Worm (Caenorhabditis elegans) whole organism, midembryonic: ENCODE data around the gene B0496.11.

Source experiments
- T22C8.4 ChIP-seq: fragments of 200-800 bp; sonication (Bioruptor generic); IDR thresholded peaks from 2 replicates; pipeline ENCODE4 v1.3.6; 2022; ENCODE audit warnings: missing genetic modification characterization, missing compliant biosample characterization
- flt-1 ChIP-seq: fragments of 200-800 bp; sonication (Bioruptor generic); IDR thresholded peaks from 2 replicates; pipeline ENCODE4 v1.3.6; 2022; ENCODE audit warnings: missing genetic modification characterization, missing compliant biosample characterization
- med-1 ChIP-seq: sonication (generic microtip); optimal IDR thresholded peaks from 2 replicates; lab custom pipeline; 2017; ENCODE audit warnings: missing genetic modification characterization, mild to moderate bottlenecking, missing compliant biosample characterization, antibody characterized with exemption, missing genetic modification reagents; ENCODE audit not compliant: insufficient read depth
- ztf-23 ChIP-seq: fragments of 200-800 bp; sonication (Bioruptor generic); IDR thresholded peaks from 2 replicates; pipeline ENCODE4 v1.3.6; 2022; ENCODE audit warnings: missing genetic modification reagents, missing genetic modification characterization, missing compliant biosample characterization
- ztf-29 ChIP-seq: fragments of 200-800 bp; sonication (Bioruptor generic); IDR thresholded peaks from 2 replicates; pipeline ENCODE4 v1.3.6; 2022; ENCODE audit warnings: missing genetic modification reagents, missing genetic modification characterization, missing compliant biosample characterization

DNA sequence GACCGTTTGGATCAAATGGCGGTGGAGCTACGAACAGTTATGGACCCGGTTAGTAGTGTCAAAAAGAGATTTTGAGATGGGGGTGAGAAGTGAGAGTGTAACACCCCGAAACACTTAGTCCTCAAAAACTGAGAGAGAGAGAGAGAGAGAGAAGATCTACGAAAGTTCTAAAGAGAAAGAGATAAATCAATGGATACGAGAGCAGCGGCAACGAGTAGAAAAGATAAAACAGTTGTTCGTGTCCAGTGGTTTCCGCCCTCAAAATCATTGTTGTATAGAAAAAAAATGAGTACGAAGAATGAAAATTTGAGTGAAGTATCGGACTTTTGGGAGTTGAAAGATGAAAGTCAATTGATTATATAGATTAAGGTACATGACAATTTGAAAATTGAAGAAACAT lies 4.8 kb downstream of the B0496.11 start:
- TF ChIP-seq med-1 (GFP tag; lab: Kevin White, UChicago) (no peak), flt-1 (GFP tag; lab: Robert Waterston, UW) (no peak), ztf-23 (GFP tag; lab: Robert Waterston, UW) (no peak), ztf-29 (GFP tag; lab: Robert Waterston, UW) (no peak), T22C8.4 (no peak)
